Worm (Caenorhabditis elegans) whole organism, young adult: ENCODE measurements around the gene C18G1.9.

Source experiments
- hlh-12 ChIP-seq: sonication (generic microtip); optimal IDR thresholded peaks from 2 replicates; lab custom pipeline; 2016; ENCODE audit warnings: missing genetic modification characterization, missing compliant biosample characterization
- nhr-80 ChIP-seq: sonication (generic microtip); optimal IDR thresholded peaks from 2 replicates; lab custom pipeline; 2016; ENCODE audit warnings: missing genetic modification characterization, missing compliant biosample characterization

Gene C18G1.9

DNA sequence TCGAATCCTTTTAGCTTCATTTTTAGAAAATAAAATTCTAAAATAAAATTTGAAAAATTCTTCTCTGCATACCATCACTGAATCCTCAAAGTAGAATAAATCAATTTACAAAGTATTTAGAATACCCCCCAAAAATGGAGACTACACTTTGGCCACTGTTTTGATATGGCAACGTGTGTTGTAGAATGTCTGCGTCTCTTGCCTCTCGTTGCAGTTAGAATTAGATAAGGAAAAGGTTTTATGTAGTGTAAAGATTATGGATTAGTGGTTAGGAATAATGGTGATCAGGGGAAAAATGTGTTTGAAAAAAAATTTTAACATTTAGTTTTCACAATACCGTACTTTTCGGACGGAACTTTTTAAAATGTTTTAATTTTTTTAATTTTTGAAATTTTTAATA lies 49.6 kb downstream of the C18G1.9 start, which contains the start of gene prx-6:
prx-6 (minus strand) TSS at position 129 of the 400 bp plus-strand sequence.
- peak; percentile 39 for TF ChIP-seq nhr-80 (tag; lab: Kevin White, UChicago)
- no peak for TF ChIP-seq hlh-12 (tag; lab: Kevin White, UChicago)
